Fruit fly (Drosophila melanogaster) whole organism, prepupa: ENCODE measurements around the gene CG31089.

Experiments
- Blimp-1 ChIP-seq: fragments of 200-800 bp; sonication (Bioruptor generic); optimal IDR thresholded peaks from 3 replicates; lab custom pipeline; 2017; ENCODE audit warnings: missing biosample characterization, missing genetic modification characterization, mild to moderate bottlenecking, moderate library complexity, missing genetic modification reagents
- CG10631 ChIP-seq: fragments of 200-800 bp; sonication (Bioruptor generic); optimal IDR thresholded peaks from 2 replicates; lab custom pipeline; 2016; ENCODE audit warnings: missing biosample characterization, missing genetic modification characterization
- CG10669 ChIP-seq: fragments of 200-800 bp; sonication (Bioruptor generic); optimal IDR thresholded peaks from 3 replicates; lab custom pipeline; 2018; ENCODE audit warnings: missing biosample characterization, mild to moderate bottlenecking, missing genetic modification characterization, moderate library complexity
- CG11762 ChIP-seq: fragments of 200-800 bp; sonication (Bioruptor generic); optimal IDR thresholded peaks from 3 replicates; lab custom pipeline; 2016; ENCODE audit warnings: missing biosample characterization, missing genetic modification characterization; ENCODE audit not compliant: insufficient read depth
- CG15336 ChIP-seq: fragments of 200-800 bp; sonication (Bioruptor generic); IDR thresholded peaks from 2 replicates; pipeline ENCODE4 v1.3.6; 2022; ENCODE audit warnings: missing biosample characterization, missing genetic modification characterization
- CG1621 ChIP-seq: fragments of 200-800 bp; sonication (Bioruptor generic); optimal IDR thresholded peaks from 3 replicates; lab custom pipeline; 2018; ENCODE audit warnings: missing biosample characterization, mild to moderate bottlenecking, missing genetic modification characterization
- CG16779 ChIP-seq: fragments of 200-800 bp; sonication (Bioruptor generic); optimal IDR thresholded peaks from 3 replicates; lab custom pipeline; 2017; ENCODE audit warnings: missing biosample characterization, mild to moderate bottlenecking, missing genetic modification characterization
- CG3032 ChIP-seq: fragments of 200-800 bp; optimal IDR thresholded peaks from 2 replicates; lab custom pipeline; 2019; ENCODE audit warnings: missing biosample characterization, mild to moderate bottlenecking, missing genetic modification characterization, moderate library complexity
- CG31627 ChIP-seq: fragments of 200-800 bp; sonication (Bioruptor generic); optimal IDR thresholded peaks from 3 replicates; lab custom pipeline; 2016; ENCODE audit warnings: missing biosample characterization, missing genetic modification characterization
- CG32006 ChIP-seq: fragments of 200-800 bp; sonication (Bioruptor generic); optimal IDR thresholded peaks from 3 replicates; lab custom pipeline; 2017; ENCODE audit warnings: missing biosample characterization, mild to moderate bottlenecking, missing genetic modification characterization
- CG34406 ChIP-seq: fragments of 200-800 bp; sonication (Bioruptor generic); optimal IDR thresholded peaks from 3 replicates; lab custom pipeline; 2016; ENCODE audit warnings: missing biosample characterization, missing genetic modification characterization
- CG3919 ChIP-seq: fragments of 200-800 bp; sonication (Bioruptor generic); optimal IDR thresholded peaks from 3 replicates; lab custom pipeline; 2016; ENCODE audit warnings: missing biosample characterization, missing genetic modification characterization
- CG4318 ChIP-seq: fragments of 200-800 bp; sonication (Bioruptor generic); optimal IDR thresholded peaks from 3 replicates; lab custom pipeline; 2017; ENCODE audit warnings: missing biosample characterization, mild to moderate bottlenecking, missing genetic modification characterization
- CG6276 ChIP-seq: fragments of 200-800 bp; sonication (Bioruptor generic); optimal IDR thresholded peaks from 2 replicates; lab custom pipeline; 2017; ENCODE audit warnings: missing biosample characterization, mild to moderate bottlenecking, missing genetic modification characterization
- CG6854 ChIP-seq: fragments of 200-800 bp; sonication (Bioruptor generic); optimal IDR thresholded peaks from 2 replicates; lab custom pipeline; 2017; ENCODE audit warnings: missing biosample characterization, mild to moderate bottlenecking, missing genetic modification characterization
- CG7368 ChIP-seq: fragments of 200-800 bp; sonication (Bioruptor generic); optimal IDR thresholded peaks from 3 replicates; lab custom pipeline; 2016; ENCODE audit warnings: missing biosample characterization, missing genetic modification characterization
- CG8119 ChIP-seq: fragments of 200-800 bp; sonication (Bioruptor generic); IDR thresholded peaks from 3 replicates; pipeline ENCODE4 v1.3.6; 2022; ENCODE audit warnings: missing biosample characterization, missing genetic modification characterization
- CG8632 ChIP-seq: fragments of 200-800 bp; sonication (Bioruptor generic); optimal IDR thresholded peaks from 3 replicates; lab custom pipeline; 2016; ENCODE audit warnings: missing biosample characterization, missing genetic modification characterization
- CG9139 ChIP-seq: fragments of 200-800 bp; sonication (Bioruptor generic); optimal IDR thresholded peaks from 3 replicates; lab custom pipeline; 2017; ENCODE audit warnings: missing biosample characterization, mild to moderate bottlenecking, missing genetic modification characterization
- Eip78C ChIP-seq: fragments of 200-800 bp; sonication (Bioruptor generic); peaks from one replicate; lab custom pipeline; 2016; ENCODE audit warnings: missing biosample characterization, missing genetic modification characterization
- Eip93F ChIP-seq: fragments of 200-800 bp; sonication (Bioruptor generic); optimal IDR thresholded peaks from 2 replicates; lab custom pipeline; 2016; ENCODE audit warnings: missing biosample characterization, mild to moderate bottlenecking, missing genetic modification characterization
- Ets21C ChIP-seq: fragments of 200-800 bp; sonication (Bioruptor generic); optimal IDR thresholded peaks from 3 replicates; lab custom pipeline; 2016; ENCODE audit warnings: missing biosample characterization, missing genetic modification characterization
- Ets96B ChIP-seq: fragments of 200-800 bp; optimal IDR thresholded peaks from 2 replicates; lab custom pipeline; 2019; ENCODE audit warnings: missing biosample characterization, mild to moderate bottlenecking, missing genetic modification characterization, moderate library complexity
- Hr38 ChIP-seq: sonication (Bioruptor generic); optimal IDR thresholded peaks from 2 replicates; lab custom pipeline; 2016; ENCODE audit warnings: missing biosample characterization, missing genetic modification characterization
- Hr39 ChIP-seq: fragments of 200-800 bp; sonication (Bioruptor generic); optimal IDR thresholded peaks from 2 replicates; lab custom pipeline; 2016; ENCODE audit warnings: missing biosample characterization, missing genetic modification characterization
- Hr4 ChIP-seq: fragments of 200-800 bp; sonication (Bioruptor generic); optimal IDR thresholded peaks from 3 replicates; lab custom pipeline; 2016; ENCODE audit warnings: missing biosample characterization, missing genetic modification characterization
- Lpt ChIP-seq: fragments of 200-800 bp; sonication (Bioruptor generic); optimal IDR thresholded peaks from 3 replicates; lab custom pipeline; 2016; ENCODE audit warnings: missing biosample characterization, missing genetic modification characterization
- Met ChIP-seq: fragments of 200-800 bp; sonication (Bioruptor generic); optimal IDR thresholded peaks from 3 replicates; lab custom pipeline; 2016; ENCODE audit warnings: missing biosample characterization, missing genetic modification characterization
- OdsH ChIP-seq: fragments of 200-800 bp; sonication (Bioruptor generic); optimal IDR thresholded peaks from 3 replicates; lab custom pipeline; 2016; ENCODE audit warnings: missing biosample characterization, missing genetic modification characterization
- Smox ChIP-seq: fragments of 200-800 bp; sonication (Bioruptor generic); optimal IDR thresholded peaks from 3 replicates; lab custom pipeline; 2016; ENCODE audit warnings: missing biosample characterization, missing genetic modification characterization
- Sox14 ChIP-seq: fragments of 200-800 bp; sonication (Bioruptor generic); optimal IDR thresholded peaks from 3 replicates; lab custom pipeline; 2016; ENCODE audit warnings: missing biosample characterization, missing genetic modification characterization
- Sox15 ChIP-seq: fragments of 200-800 bp; sonication (Bioruptor generic); optimal IDR thresholded peaks from 3 replicates; lab custom pipeline; 2016; ENCODE audit warnings: missing biosample characterization, missing genetic modification characterization
- achi ChIP-seq: fragments of 200-800 bp; sonication (Bioruptor generic); optimal IDR thresholded peaks from 3 replicates; lab custom pipeline; 2016; ENCODE audit warnings: missing biosample characterization, missing genetic modification characterization
- acj6 ChIP-seq: fragments of 200-800 bp; sonication (Bioruptor generic); optimal IDR thresholded peaks from 3 replicates; lab custom pipeline; 2016; ENCODE audit warnings: missing biosample characterization, missing genetic modification characterization
- dac ChIP-seq: fragments of 200-800 bp; sonication (Bioruptor generic); optimal IDR thresholded peaks from 2 replicates; lab custom pipeline; 2017; ENCODE audit warnings: missing biosample characterization, mild to moderate bottlenecking, missing genetic modification characterization
- eg ChIP-seq: fragments of 200-800 bp; sonication (Bioruptor generic); IDR thresholded peaks from 3 replicates; pipeline ENCODE4 v1.3.6; 2022; ENCODE audit warnings: missing biosample characterization, missing genetic modification characterization
- esn ChIP-seq: fragments of 200-800 bp; sonication (Bioruptor generic); optimal IDR thresholded peaks from 2 replicates; lab custom pipeline; 2016; ENCODE audit warnings: missing biosample characterization, mild to moderate bottlenecking, missing genetic modification characterization, moderate library complexity
- fd85E ChIP-seq: fragments of 200-800 bp; sonication (Bioruptor generic); optimal IDR thresholded peaks from 3 replicates; lab custom pipeline; 2016; ENCODE audit warnings: missing biosample characterization, missing genetic modification characterization
- fkh ChIP-seq: fragments of 200-800 bp; sonication (Bioruptor generic); optimal IDR thresholded peaks from 3 replicates; lab custom pipeline; 2017; ENCODE audit warnings: missing biosample characterization, mild to moderate bottlenecking, missing genetic modification characterization, moderate library complexity
- pdm3 ChIP-seq: fragments of 200-800 bp; sonication (Bioruptor generic); optimal IDR thresholded peaks from 3 replicates; lab custom pipeline; 2016; ENCODE audit warnings: missing biosample characterization, missing genetic modification characterization
- salr ChIP-seq, 2 experiments: fragments of 200-800 bp; sonication (Bioruptor generic); optimal IDR thresholded peaks; 3 replicates each; lab custom pipeline; 2016 to 2018; ENCODE audit warnings: missing biosample characterization in 2 of 2, missing genetic modification characterization in 2 of 2, mild to moderate bottlenecking in 1 of 2
- spab ChIP-seq: fragments of 200-800 bp; sonication (Bioruptor generic); optimal IDR thresholded peaks from 2 replicates; lab custom pipeline; 2017; ENCODE audit warnings: missing biosample characterization, mild to moderate bottlenecking, missing genetic modification characterization, missing genetic modification reagents
- ss ChIP-seq, 2 experiments: fragments of 200-800 bp; sonication (Bioruptor generic); optimal IDR thresholded peaks; 2 replicates in 1 of 2; 3 replicates in 1 of 2; lab custom pipeline; 2017 to 2018; ENCODE audit warnings: mild to moderate bottlenecking in 2 of 2, missing biosample characterization in 2 of 2, missing genetic modification characterization in 2 of 2, moderate library complexity in 1 of 2
- svp ChIP-seq: fragments of 200-800 bp; sonication (Bioruptor generic); peaks from one replicate; lab custom pipeline; 2016; ENCODE audit warnings: missing biosample characterization, missing genetic modification characterization
- topi ChIP-seq: fragments of 200-800 bp; sonication (Bioruptor generic); optimal IDR thresholded peaks from 3 replicates; lab custom pipeline; 2016; ENCODE audit warnings: missing biosample characterization, missing genetic modification characterization
- vri ChIP-seq: fragments of 200-800 bp; sonication (Bioruptor generic); optimal IDR thresholded peaks from 3 replicates; lab custom pipeline; 2016; ENCODE audit warnings: missing biosample characterization, mild to moderate bottlenecking, missing genetic modification characterization

The CG31089 gene

DNA sequence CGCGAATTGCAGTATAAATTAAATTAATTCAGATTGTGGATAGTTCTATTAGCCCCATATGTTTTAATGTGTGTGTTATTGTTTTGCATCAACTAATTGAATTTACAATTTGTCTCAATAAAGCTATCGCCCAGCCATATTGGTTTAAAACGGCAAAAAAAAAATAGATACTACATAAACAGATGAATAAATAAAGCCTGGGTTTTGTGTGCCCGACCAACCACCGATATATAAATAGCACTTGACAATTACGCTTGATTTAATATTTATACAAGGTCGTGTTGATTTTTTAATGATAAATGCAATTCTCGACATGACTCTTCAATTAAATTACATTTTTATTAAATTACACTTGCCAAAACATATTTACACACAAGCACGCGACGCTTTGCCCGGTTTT lies 32.1 kb upstream of the CG31089 start:
- TF ChIP-seq ss (GFP tag; optimal IDR thresholded peaks at IDR 0.05; lab: Kevin White, UChicago) (no peak), CG7368 (GFP tag; lab: Kevin White, UChicago) (no peak), CG9139 (GFP tag; lab: Kevin White, UChicago) (no peak), CG6276 (GFP tag; lab: Kevin White, UChicago) (no peak), Sox15 (GFP tag; lab: Kevin White, UChicago) (no peak), topi (GFP tag; lab: Kevin White, UChicago) (no peak), svp (no peak), Eip93F (GFP tag; lab: Kevin White, UChicago) (no peak), CG8119 (GFP tag; lab: Robert Waterston, UW) (no peak), Hr4 (GFP tag; lab: Kevin White, UChicago) (no peak), Met (GFP tag; lab: Kevin White, UChicago) (no peak), fkh (GFP tag; lab: Kevin White, UChicago) (no peak), CG6854 (GFP tag; lab: Kevin White, UChicago) (no peak), CG11762 (GFP tag; lab: Kevin White, UChicago) (no peak), Blimp-1 (GFP tag; lab: Kevin White, UChicago) (no peak)
- TF ChIP-seq, all 60 proteins: peak for 0

DNA sequence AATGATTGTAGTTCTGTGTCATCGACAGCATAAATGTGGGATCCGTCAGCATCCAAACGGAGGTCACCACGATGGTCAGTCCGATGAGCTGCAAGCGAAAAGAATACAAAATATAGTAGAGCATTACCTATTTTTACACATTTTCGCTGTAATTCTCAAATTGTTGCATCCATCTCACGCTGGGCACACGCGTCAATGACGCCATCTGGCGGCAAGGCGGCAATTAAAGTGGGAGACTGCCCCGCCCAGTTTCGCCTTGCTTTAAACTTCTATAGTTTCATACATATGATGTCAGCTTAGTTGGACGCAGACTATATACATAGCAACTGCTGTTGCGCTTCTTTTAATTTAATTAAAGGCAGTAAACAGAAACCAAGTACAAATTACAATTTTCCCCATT lies 25.8 kb upstream of the CG31089 start:
- TF ChIP-seq CG3919 (GFP tag; lab: Kevin White, UChicago) (no peak), fd85E (GFP tag; lab: Kevin White, UChicago) (no peak), achi (GFP tag; lab: Kevin White, UChicago) (no peak), Eip78C (GFP tag; lab: Kevin White, UChicago) (no peak), CG10669 (no peak), CG7368 (GFP tag; lab: Kevin White, UChicago) (no peak), Sox14 (GFP tag; lab: Kevin White, UChicago) (no peak), CG34406 (no peak), Hr38 (GFP tag; lab: Kevin White, UChicago) (no peak)

DNA sequence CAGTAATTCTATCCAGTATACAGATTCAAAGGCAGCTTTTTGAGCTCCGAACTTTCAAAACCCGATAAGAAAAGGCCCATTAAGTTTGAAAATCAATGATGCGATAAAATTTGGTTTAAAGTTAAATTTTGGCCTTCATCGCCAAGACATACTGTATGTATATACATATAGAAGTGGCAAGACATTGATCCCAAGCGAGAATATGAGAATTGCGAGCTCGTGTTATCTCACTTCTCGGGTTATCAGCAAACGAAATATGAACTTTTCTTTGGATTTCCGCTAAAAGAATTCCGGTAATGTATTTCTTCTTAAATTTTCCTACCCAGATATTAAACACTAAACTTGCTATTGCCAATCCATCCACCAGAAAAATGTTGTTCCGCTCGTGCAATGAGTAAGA lies 25.4 kb upstream of the CG31089 start:
- no peak for TF ChIP-seq CG32006
- TF ChIP-seq svp = peak; percentile 93
- TF ChIP-seq CG3919 (GFP tag; lab: Kevin White, UChicago) = no peak
- no peak for TF ChIP-seq CG8632 (GFP tag; lab: Kevin White, UChicago)
- TF ChIP-seq CG10631 = no peak
- TF ChIP-seq Hr4 (GFP tag; lab: Kevin White, UChicago) = peak; percentile 13
- TF ChIP-seq pdm3 = peak; percentile 22
- TF ChIP-seq spab (GFP tag; lab: Kevin White, UChicago) = no peak
- no peak for TF ChIP-seq CG16779 (tag; lab: Kevin White, UChicago)
- TF ChIP-seq Lpt (GFP tag; lab: Kevin White, UChicago) = no peak
- TF ChIP-seq OdsH (GFP tag; lab: Kevin White, UChicago) = no peak
- no peak for TF ChIP-seq CG11762 (GFP tag; lab: Kevin White, UChicago)
- no peak for TF ChIP-seq eg
- peak; percentile 43; the same call in 1 of the 3 replicates for TF ChIP-seq CG8119 (GFP tag; lab: Robert Waterston, UW)
- no peak for TF ChIP-seq Blimp-1 (GFP tag; lab: Kevin White, UChicago)
- no peak for TF ChIP-seq Sox14 (GFP tag; lab: Kevin White, UChicago)
- no peak for TF ChIP-seq fkh (GFP tag; lab: Kevin White, UChicago)
- no peak for TF ChIP-seq CG4318
- no peak for TF ChIP-seq esn (GFP tag; lab: Kevin White, UChicago)
- no peak for TF ChIP-seq acj6 (GFP tag; lab: Kevin White, UChicago)
- TF ChIP-seq CG31627 (GFP tag; lab: Kevin White, UChicago) = no peak
- no peak for TF ChIP-seq CG3032 (tag; lab: Kevin White, UChicago)
- TF ChIP-seq ss (GFP tag; optimal IDR thresholded peaks at IDR 0.05; lab: Kevin White, UChicago) = no peak
- peak; percentile 31 for TF ChIP-seq Eip78C (GFP tag; lab: Kevin White, UChicago)
- no peak for TF ChIP-seq salr (GFP tag; optimal IDR thresholded peaks at IDR 0.05; lab: Kevin White, UChicago)
- TF ChIP-seq dac (GFP tag; lab: Kevin White, UChicago) = no peak
- TF ChIP-seq Sox15 (GFP tag; lab: Kevin White, UChicago) = no peak
- TF ChIP-seq Hr39 (GFP tag; lab: Kevin White, UChicago) = no peak
- TF ChIP-seq CG15336 (GFP tag; lab: Robert Waterston, UW) = no peak
- TF ChIP-seq CG1621 = no peak
- no peak for TF ChIP-seq Ets96B (tag; lab: Kevin White, UChicago)
- no peak for TF ChIP-seq Smox (GFP tag; lab: Kevin White, UChicago)
- TF ChIP-seq CG34406 = no peak
- TF ChIP-seq topi (GFP tag; lab: Kevin White, UChicago) = no peak
- no peak for TF ChIP-seq vri (GFP tag; lab: Kevin White, UChicago)
- no peak for TF ChIP-seq Ets21C (GFP tag; lab: Kevin White, UChicago)
- TF ChIP-seq CG10669 = no peak
